Worm (Caenorhabditis elegans) whole organism, L4 larva: ENCODE data around the gene srlf-14.

Source experiments
- T20F7.1 ChIP-seq: fragments of 200-800 bp; sonication (Bioruptor generic); optimal IDR thresholded peaks from 2 replicates; lab custom pipeline; 2018; ENCODE audit warnings: mild to moderate bottlenecking, missing genetic modification characterization, missing compliant biosample characterization
- Y48G9A.11 ChIP-seq: fragments of 200-800 bp; sonication (Bioruptor generic); IDR thresholded peaks from 2 replicates; pipeline ENCODE4 v1.3.6; 2022; ENCODE audit warnings: missing genetic modification reagents, missing genetic modification characterization, missing compliant biosample characterization
- Y5F2A.4 ChIP-seq: fragments of 200-800 bp; sonication (Bioruptor generic); optimal IDR thresholded peaks from 2 replicates; lab custom pipeline; 2018; ENCODE audit warnings: mild to moderate bottlenecking, missing genetic modification characterization, missing compliant biosample characterization
- Y75B8A.6 ChIP-seq: fragments of 200-800 bp; sonication (Bioruptor generic); IDR thresholded peaks from 2 replicates; pipeline ENCODE4 v1.3.6; 2022; ENCODE audit warnings: missing genetic modification reagents, missing genetic modification characterization, missing compliant biosample characterization
- ZK337.2 ChIP-seq: fragments of 200-800 bp; sonication (Bioruptor generic); IDR thresholded peaks from 2 replicates; pipeline ENCODE4 v1.3.6; 2022; ENCODE audit warnings: missing genetic modification reagents, missing genetic modification characterization, missing compliant biosample characterization
- ZK546.5 ChIP-seq, 2 experiments: sonication (generic microtip); optimal IDR thresholded peaks; 2 replicates each; lab custom pipeline; 2017; ENCODE audit warnings: missing biosample characterization in 2 of 2, missing genetic modification characterization in 2 of 2
- aha-1 ChIP-seq: fragments of 150-350 bp; peaks from one replicate; lab custom pipeline; 2014; ENCODE audit warnings: missing biosample characterization, missing genetic modification characterization
- attf-4 ChIP-seq: sonication (generic microtip); optimal IDR thresholded peaks from 3 replicates; lab custom pipeline; 2017; ENCODE audit warnings: missing biosample characterization, missing genetic modification characterization
- ceh-20 ChIP-seq: fragments of 200-800 bp; sonication (Bioruptor generic); IDR thresholded peaks from 2 replicates; pipeline ENCODE4 v1.3.6; 2022; ENCODE audit warnings: missing genetic modification reagents, missing genetic modification characterization, missing compliant biosample characterization
- ceh-28 ChIP-seq: fragments of 150-350 bp; optimal IDR thresholded peaks from 2 replicates; lab custom pipeline; 2014; ENCODE audit warnings: missing biosample characterization, missing genetic modification reagents, missing genetic modification characterization
- ceh-32 ChIP-seq: sonication (generic microtip); optimal IDR thresholded peaks from 2 replicates; lab custom pipeline; 2016; ENCODE audit warnings: mild to moderate bottlenecking, missing genetic modification characterization, missing compliant biosample characterization; ENCODE audit not compliant: poor library complexity
- ces-1 ChIP-seq: fragments of 150-350 bp; sonication (generic microtip); optimal IDR thresholded peaks from 4 replicates; lab custom pipeline; 2014; ENCODE audit warnings: missing biosample characterization, missing genetic modification reagents, missing genetic modification characterization
- cey-2 ChIP-seq: sonication (generic microtip); optimal IDR thresholded peaks from 3 replicates; lab custom pipeline; 2017; ENCODE audit warnings: missing genetic modification characterization, mild to moderate bottlenecking, missing compliant biosample characterization, antibody characterized with exemption, borderline replicate concordance; ENCODE audit not compliant: insufficient read depth
- ctbp-1 ChIP-seq: fragments of 200-800 bp; sonication (Bioruptor generic); IDR thresholded peaks from 2 replicates; pipeline ENCODE4 v1.3.6; 2022; ENCODE audit warnings: missing genetic modification reagents, missing genetic modification characterization, missing compliant biosample characterization
- daf-19 ChIP-seq: fragments of 200-800 bp; sonication (Bioruptor generic); conservative IDR thresholded peaks from 2 replicates; pipeline ENCODE4 v1.3.6; 2022; ENCODE audit warnings: missing genetic modification characterization, missing compliant biosample characterization
- daf-8 ChIP-seq: fragments of 200-800 bp; sonication (Bioruptor generic); IDR thresholded peaks from 2 replicates; pipeline ENCODE4 v1.3.6; 2022; ENCODE audit warnings: missing genetic modification characterization, missing compliant biosample characterization
- dmd-6 ChIP-seq: fragments of 200-800 bp; sonication (Bioruptor generic); IDR thresholded peaks from 2 replicates; pipeline ENCODE4 v1.3.6; 2022; ENCODE audit warnings: missing genetic modification reagents, missing genetic modification characterization, missing compliant biosample characterization
- dmd-8 ChIP-seq: fragments of 200-800 bp; sonication (Bioruptor generic); IDR thresholded peaks from 2 replicates; pipeline ENCODE4 v1.3.6; 2022; ENCODE audit warnings: missing genetic modification characterization, missing compliant biosample characterization
- dmd-9 ChIP-seq: fragments of 200-800 bp; sonication (Bioruptor generic); IDR thresholded peaks from 2 replicates; pipeline ENCODE4 v1.3.6; 2022; ENCODE audit warnings: missing genetic modification reagents, missing genetic modification characterization, missing compliant biosample characterization
- fkh-10 ChIP-seq: fragments of 150-350 bp; optimal IDR thresholded peaks from 2 replicates; lab custom pipeline; 2014; ENCODE audit warnings: missing biosample characterization, missing genetic modification reagents, missing genetic modification characterization
- fos-1 ChIP-seq: fragments of 150-350 bp; optimal IDR thresholded peaks from 2 replicates; lab custom pipeline; 2014; ENCODE audit warnings: missing biosample characterization, missing genetic modification characterization
- hif-1 ChIP-seq, 2 experiments: sonication (generic microtip); optimal IDR thresholded peaks; 2 replicates each; lab custom pipeline; 2016 to 2017; ENCODE audit warnings: missing compliant biosample characterization in 2 of 2, missing genetic modification characterization in 2 of 2, missing genetic modification reagents in 2 of 2, missing genotype in 2 of 2, mild to moderate bottlenecking in 1 of 2
- hlh-11 ChIP-seq: fragments of 200-800 bp; sonication (Bioruptor generic); optimal IDR thresholded peaks from 2 replicates; lab custom pipeline; 2018; ENCODE audit warnings: mild to moderate bottlenecking, missing genetic modification characterization, missing compliant biosample characterization
- hlh-30 ChIP-seq: sonication (generic microtip); optimal IDR thresholded peaks from 2 replicates; lab custom pipeline; 2017; ENCODE audit warnings: antibody characterized with exemption, mild to moderate bottlenecking, missing genetic modification characterization, missing compliant biosample characterization; ENCODE audit not compliant: insufficient read depth
- hmg-1.1 ChIP-seq: fragments of 200-800 bp; sonication (Bioruptor generic); IDR thresholded peaks from 2 replicates; pipeline ENCODE4 v1.3.6; 2022; ENCODE audit warnings: missing genetic modification reagents, missing genetic modification characterization, missing compliant biosample characterization
- jun-1 ChIP-seq: fragments of 150-350 bp; optimal IDR thresholded peaks from 2 replicates; lab custom pipeline; 2014; ENCODE audit warnings: missing biosample characterization, missing genetic modification reagents, missing genetic modification characterization
- lim-7 ChIP-seq: fragments of 200-800 bp; sonication (Bioruptor generic); IDR thresholded peaks from 2 replicates; pipeline ENCODE4 v1.3.6; 2022; ENCODE audit warnings: missing genetic modification characterization, missing compliant biosample characterization
- lin-29 ChIP-seq: fragments of 200-800 bp; sonication (Bioruptor generic); IDR thresholded peaks from 2 replicates; pipeline ENCODE4 v1.3.6; 2022; ENCODE audit warnings: missing genetic modification reagents, missing genetic modification characterization, missing compliant biosample characterization
- lin-38 ChIP-seq: fragments of 200-800 bp; sonication (Bioruptor generic); IDR thresholded peaks from 2 replicates; pipeline ENCODE4 v1.3.6; 2022; ENCODE audit warnings: missing genetic modification reagents, missing genetic modification characterization, missing compliant biosample characterization
- lin-39 ChIP-seq: fragments of 150-350 bp; optimal IDR thresholded peaks from 2 replicates; lab custom pipeline; 2014; ENCODE audit warnings: missing biosample characterization, missing genetic modification reagents, missing genetic modification characterization
- lir-3 ChIP-seq: sonication (generic microtip); optimal IDR thresholded peaks from 2 replicates; lab custom pipeline; 2016; ENCODE audit warnings: mild to moderate bottlenecking, missing genetic modification characterization, missing compliant biosample characterization
- madf-9 ChIP-seq: fragments of 200-800 bp; sonication (Bioruptor generic); conservative IDR thresholded peaks from 2 replicates; pipeline ENCODE4 v1.3.6; 2022; ENCODE audit warnings: missing genetic modification reagents, missing genetic modification characterization, missing compliant biosample characterization
- mes-2 ChIP-seq: sonication (generic microtip); optimal IDR thresholded peaks from 2 replicates; lab custom pipeline; 2016; ENCODE audit warnings: missing genotype, mild to moderate bottlenecking, missing genetic modification characterization, missing compliant biosample characterization; ENCODE audit not compliant: poor library complexity, severe bottlenecking
- mxl-2 ChIP-seq: fragments of 200-800 bp; sonication (Bioruptor generic); conservative IDR thresholded peaks from 2 replicates; pipeline ENCODE4 v1.3.6; 2022; ENCODE audit warnings: missing genetic modification reagents, missing genetic modification characterization, missing compliant biosample characterization
- mxl-3 ChIP-seq: fragments of 200-800 bp; sonication (Bioruptor generic); optimal IDR thresholded peaks from 2 replicates; lab custom pipeline; 2018; ENCODE audit warnings: mild to moderate bottlenecking, missing genetic modification characterization, missing compliant biosample characterization
- nhr-11 ChIP-seq: fragments of 150-350 bp; optimal IDR thresholded peaks from 2 replicates; lab custom pipeline; 2014; ENCODE audit warnings: missing biosample characterization, missing genetic modification characterization
- nhr-237 ChIP-seq: sonication (generic microtip); optimal IDR thresholded peaks from 2 replicates; lab custom pipeline; 2017; ENCODE audit warnings: missing biosample characterization, missing genetic modification characterization
- nhr-28 ChIP-seq: fragments of 150-350 bp; optimal IDR thresholded peaks from 2 replicates; lab custom pipeline; 2014; ENCODE audit warnings: missing biosample characterization, missing genetic modification characterization
- nhr-41 ChIP-seq: fragments of 200-800 bp; sonication (Bioruptor generic); IDR thresholded peaks from 2 replicates; pipeline ENCODE4 v1.3.6; 2022; ENCODE audit warnings: missing genetic modification reagents, missing genetic modification characterization, missing compliant biosample characterization
- nhr-77 ChIP-seq: fragments of 150-350 bp; optimal IDR thresholded peaks from 2 replicates; lab custom pipeline; 2014; ENCODE audit warnings: missing biosample characterization, missing genetic modification characterization
- php-3 ChIP-seq: fragments of 200-800 bp; sonication (Bioruptor generic); IDR thresholded peaks from 2 replicates; pipeline ENCODE4 v1.3.6; 2022; ENCODE audit warnings: missing genetic modification reagents, missing genetic modification characterization, missing compliant biosample characterization
- pqm-1 ChIP-seq: sonication (generic microtip); optimal IDR thresholded peaks from 2 replicates; lab custom pipeline; 2017; ENCODE audit warnings: missing biosample characterization, missing genetic modification characterization
- rbr-2 ChIP-seq: sonication (generic microtip); optimal IDR thresholded peaks from 2 replicates; lab custom pipeline; 2016; ENCODE audit warnings: missing genotype, missing genetic modification characterization, missing compliant biosample characterization
- set-16 ChIP-seq: fragments of 200-800 bp; sonication (Bioruptor generic); IDR thresholded peaks from 2 replicates; pipeline ENCODE4 v1.3.6; 2022; ENCODE audit warnings: missing genetic modification reagents, missing genetic modification characterization, missing compliant biosample characterization
- spr-1 ChIP-seq: sonication (generic microtip); optimal IDR thresholded peaks from 2 replicates; lab custom pipeline; 2016; ENCODE audit warnings: mild to moderate bottlenecking, missing genetic modification characterization, missing compliant biosample characterization
- tag-97 ChIP-seq: fragments of 200-800 bp; sonication (Bioruptor generic); IDR thresholded peaks from 2 replicates; pipeline ENCODE4 v1.3.6; 2022; ENCODE audit warnings: missing genetic modification characterization, missing compliant biosample characterization
- unc-130 ChIP-seq: sonication (generic microtip); optimal IDR thresholded peaks from 2 replicates; lab custom pipeline; 2016; ENCODE audit warnings: missing genetic modification reagents, missing genetic modification characterization, missing compliant biosample characterization
- zfp-2 ChIP-seq: sonication (generic microtip); optimal IDR thresholded peaks from 2 replicates; lab custom pipeline; 2016; ENCODE audit warnings: mild to moderate bottlenecking, missing genetic modification characterization, missing compliant biosample characterization
- zip-11 ChIP-seq: fragments of 200-800 bp; sonication (Bioruptor generic); IDR thresholded peaks from 2 replicates; pipeline ENCODE4 v1.3.6; 2022; ENCODE audit warnings: missing genetic modification characterization, missing compliant biosample characterization
- ztf-11 ChIP-seq: fragments of 150-350 bp; optimal IDR thresholded peaks from 2 replicates; lab custom pipeline; 2014; ENCODE audit warnings: missing biosample characterization, missing genetic modification characterization

The srlf-14 gene

ce11 chrIV:10935853-10936491, 41.8 kb upstream of the srlf-14 start, which contains the start of gene lgg-2 (continued):
- TF ChIP-seq mes-2 (tag; lab: Kevin White, UChicago) (peak; percentile 86), nhr-41 (peak; percentile 84), cey-2 (peak; percentile 63), nhr-11 (tag; lab: Kevin White, UChicago) (peak; percentile 97), mxl-3 (GFP tag; lab: Kevin White, UChicago) (peak; percentile 84), dmd-9 (GFP tag; lab: Robert Waterston, UW) (no peak), tag-97 (GFP tag; lab: Robert Waterston, UW) (no peak), dmd-8 (GFP tag; lab: Robert Waterston, UW) (no peak), hlh-11 (tag; lab: Kevin White, UChicago) (peak; percentile 100), ZK337.2 (GFP tag; lab: Robert Waterston, UW) (no peak), ztf-11 (tag; lab: Kevin White, UChicago) (no peak), hmg-1.1 (GFP tag; lab: Robert Waterston, UW) (peak; percentile 87), lir-3 (no peak), zfp-2 (peak; percentile 39), ceh-32 (tag; lab: Kevin White, UChicago) (peak; percentile 4), Y75B8A.6 (GFP tag; lab: Robert Waterston, UW) (no peak), set-16 (peak; percentile 76), mxl-2 (GFP tag; lab: Robert Waterston, UW) (0 out of 2 replicates have a peak, but pooled peaks have one; percentile 31), dmd-6 (GFP tag; lab: Robert Waterston, UW) (peak; percentile 97), fkh-10 (GFP tag; lab: Kevin White, UChicago) (peak; percentile 47), hif-1 (tag; optimal IDR thresholded peaks at IDR 0.05; lab: Kevin White, UChicago) (peak; percentile 24 to 77), nhr-77 (tag; lab: Kevin White, UChicago) (peak; percentile 88), spr-1 (peak; percentile 82), madf-9 (GFP tag; lab: Robert Waterston, UW) (peak; percentile 25; the same call in 1 of the 2 replicates), zip-11 (no peak), nhr-237 (tag; lab: Kevin White, UChicago) (no peak), hlh-30 (tag; lab: Kevin White, UChicago) (peak; percentile 100), lim-7 (no peak), unc-130 (GFP tag; lab: Kevin White, UChicago) (no peak), rbr-2 (tag; lab: Kevin White, UChicago) (no peak), aha-1 (tag; lab: Kevin White, UChicago) (peak; percentile 100), php-3 (GFP tag; lab: Robert Waterston, UW) (0 out of 2 replicates have a peak, but pooled peaks have one; percentile 55), Y48G9A.11 (GFP tag; lab: Robert Waterston, UW) (no peak), jun-1 (tag; lab: Kevin White, UChicago) (peak; percentile 91), lin-29 (GFP tag; lab: Robert Waterston, UW) (peak; percentile 54; the same call in 1 of the 2 replicates), lin-38 (GFP tag; lab: Robert Waterston, UW) (peak; percentile 73), pqm-1 (tag; lab: Kevin White, UChicago) (peak; percentile 74), ceh-20 (GFP tag; lab: Robert Waterston, UW) (peak; percentile 87), T20F7.1 (GFP tag; lab: Kevin White, UChicago) (peak; percentile 83), nhr-28 (tag; lab: Kevin White, UChicago) (peak; percentile 96), daf-19 (GFP tag; lab: Robert Waterston, UW) (no peak), daf-8 (GFP tag; lab: Robert Waterston, UW) (no peak), ces-1 (no peak), lin-39 (tag; lab: Kevin White, UChicago) (peak; percentile 1), ZK546.5 (tag; optimal IDR thresholded peaks at IDR 0.05; lab: Kevin White, UChicago) (no peak), fos-1 (tag; lab: Kevin White, UChicago) (no peak), attf-4 (tag; lab: Kevin White, UChicago) (peak; percentile 65), ctbp-1 (GFP tag; lab: Robert Waterston, UW) (peak; percentile 87), Y5F2A.4 (peak; percentile 12), ceh-28 (peak; percentile 75)
